Fruit fly (Drosophila melanogaster): ENCODE results near the gene CG33287.

The CG33287 gene

DNA sequence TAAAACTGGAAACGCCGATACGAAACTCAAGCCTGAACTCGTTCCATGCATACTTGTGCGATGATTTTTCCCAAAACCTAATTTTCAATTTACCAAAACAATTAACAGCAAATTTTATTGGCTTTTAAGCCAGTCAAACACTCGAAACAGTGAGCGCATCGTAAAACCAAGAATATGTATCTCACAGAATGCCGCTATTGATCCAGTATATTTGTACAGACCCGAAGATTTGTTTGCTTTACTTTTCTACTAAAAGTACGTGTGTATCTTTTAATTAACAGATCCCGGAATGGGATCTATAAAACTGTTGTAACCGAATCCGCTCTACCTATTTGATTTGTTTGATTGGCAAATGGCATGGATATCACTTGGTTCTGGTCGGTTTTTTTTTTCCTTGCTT lies 16.3 kb downstream of the CG33287 start:
- TF ChIP-seq CG8159 (tag; optimal IDR thresholded peaks at IDR 0.05) (no peak), CG12605 (GFP tag; IDR thresholded peaks at IDR 0.05) (no peak), D1 (tag; optimal IDR thresholded peaks at IDR 0.05) (no peak), CG9948 (tag; optimal IDR thresholded peaks at IDR 0.05) (no peak), CG32121 (GFP tag; IDR thresholded peaks at IDR 0.05) (no peak), CG13204 (GFP tag; optimal IDR thresholded peaks at IDR 0.05) (no peak), Ets98B (GFP tag; IDR thresholded peaks at IDR 0.05) (no peak), CG8301 (tag; optimal IDR thresholded peaks at IDR 0.05) (no peak), rn (GFP tag; IDR thresholded peaks at IDR 0.05) (no peak), EcR (GFP tag; optimal IDR thresholded peaks at IDR 0.05) (no peak), CG4496 (GFP tag; IDR thresholded peaks at IDR 0.05) (no peak), CG10348 (GFP tag; IDR thresholded peaks at IDR 0.05) (no peak), CG14655 (GFP tag; optimal IDR thresholded peaks at IDR 0.05) (no peak), Pif1B (GFP tag; optimal IDR thresholded peaks at IDR 0.05) (no peak), CG34367 (tag; optimal IDR thresholded peaks at IDR 0.05) (no peak), fd96Ca (GFP tag; IDR thresholded peaks at IDR 0.05) (no peak), Pif1A (GFP tag; optimal IDR thresholded peaks at IDR 0.05) (no peak), CG17806 (tag; optimal IDR thresholded peaks at IDR 0.05) (no peak)

DNA sequence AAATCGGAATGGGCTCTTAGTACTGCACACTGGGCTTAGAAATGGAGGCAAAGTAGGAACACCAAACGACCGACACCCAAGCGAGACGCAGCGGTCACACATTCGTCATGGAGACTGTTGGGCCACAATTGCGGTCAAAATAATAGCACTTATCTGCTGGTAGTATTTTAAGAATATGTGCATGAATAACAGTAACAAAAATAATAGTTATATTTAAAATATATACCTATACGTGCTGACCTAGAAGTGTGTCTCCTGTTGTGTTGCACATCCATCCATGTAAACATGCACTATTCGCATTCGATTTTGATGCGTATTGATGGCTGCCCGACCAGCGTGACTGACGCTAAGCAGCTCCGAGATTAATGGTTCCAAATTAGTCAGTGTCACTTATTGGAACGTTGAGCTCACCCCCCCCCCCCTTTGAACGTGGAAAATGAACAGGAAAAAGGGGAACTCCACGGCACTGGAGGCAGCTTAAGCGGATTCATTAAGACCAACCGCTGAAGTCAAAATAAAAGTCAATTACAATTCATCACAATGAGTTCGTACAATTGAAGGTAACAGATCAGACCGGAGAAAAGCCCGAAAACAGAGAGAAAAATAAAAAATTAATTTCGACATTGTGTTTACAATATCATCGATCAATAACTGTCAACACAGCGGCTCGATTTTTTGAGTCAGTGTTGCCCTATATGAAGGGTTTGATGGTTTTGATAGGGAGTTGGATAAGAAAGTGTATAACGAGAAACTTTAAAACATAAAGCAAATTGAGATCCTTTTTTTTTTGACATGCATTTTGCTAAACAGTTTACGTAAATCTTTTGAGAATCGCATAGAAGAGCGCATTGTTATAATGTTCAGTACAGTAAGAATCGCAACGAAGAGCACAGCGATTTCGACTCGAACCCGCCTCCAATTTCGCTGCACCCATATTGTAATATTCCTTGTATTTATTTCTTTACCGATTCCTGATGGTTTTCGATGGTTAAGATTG lies 17.5 kb downstream of the CG33287 start:
- TF ChIP-seq EcR (GFP tag; optimal IDR thresholded peaks at IDR 0.05) (no peak), CG8159 (tag; optimal IDR thresholded peaks at IDR 0.05) (peak; percentile 33), Pif1B (GFP tag; optimal IDR thresholded peaks at IDR 0.05) (no peak), CG10348 (GFP tag; IDR thresholded peaks at IDR 0.05) (no peak), CG12605 (GFP tag; IDR thresholded peaks at IDR 0.05) (peak; percentile 73; the same call in 1 of the 2 replicates), CG17806 (tag; optimal IDR thresholded peaks at IDR 0.05) (peak; percentile 28), CG14655 (GFP tag; optimal IDR thresholded peaks at IDR 0.05) (peak; percentile 8), CG8301 (tag; optimal IDR thresholded peaks at IDR 0.05) (peak; percentile 13), Snoo (tag; optimal IDR thresholded peaks at IDR 0.05) (peak; percentile 42), CG34367 (tag; optimal IDR thresholded peaks at IDR 0.05) (no peak), gl (tag; optimal IDR thresholded peaks at IDR 0.05) (no peak), fd96Ca (GFP tag; IDR thresholded peaks at IDR 0.05) (peak; percentile 75), D1 (tag; optimal IDR thresholded peaks at IDR 0.05) (no peak), CG32121 (GFP tag; IDR thresholded peaks at IDR 0.05) (peak; percentile 45; the same call in 1 of the 2 replicates), CG9948 (tag; optimal IDR thresholded peaks at IDR 0.05) (peak; percentile 35), rn (GFP tag; IDR thresholded peaks at IDR 0.05) (peak; percentile 44; the same call in 1 of the 2 replicates), Pif1A (GFP tag; optimal IDR thresholded peaks at IDR 0.05) (no peak), CG13204 (GFP tag; optimal IDR thresholded peaks at IDR 0.05) (no peak), Ets98B (GFP tag; IDR thresholded peaks at IDR 0.05) (peak; percentile 48; the same call in 1 of the 2 replicates), CG15710 (tag; optimal IDR thresholded peaks at IDR 0.05) (peak; percentile 24), CG4496 (GFP tag; IDR thresholded peaks at IDR 0.05) (peak; percentile 74; the same call in 2 of the 3 replicates)

DNA sequence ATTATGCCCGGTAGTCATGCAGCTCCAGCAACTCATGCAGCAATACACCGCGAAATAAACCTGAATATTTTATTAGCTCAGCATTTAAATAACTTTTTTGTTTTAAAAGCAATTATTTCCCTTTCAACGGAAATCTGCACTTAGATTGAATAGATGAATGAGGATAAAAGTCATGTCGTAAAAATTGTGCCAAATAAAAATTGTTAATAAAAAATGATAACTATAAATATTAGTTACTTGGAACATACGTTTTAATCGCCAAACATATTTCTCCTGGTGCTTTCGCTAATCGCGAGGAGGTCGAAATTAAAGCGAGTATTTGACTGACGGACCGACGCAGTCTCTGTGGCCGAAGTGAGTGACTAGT lies 18.4 kb downstream of the CG33287 start:
- no peak for TF ChIP-seq Ets98B (GFP tag; IDR thresholded peaks at IDR 0.05)
- peak; percentile 73 for TF ChIP-seq CG17806 (tag; optimal IDR thresholded peaks at IDR 0.05)
- no peak for TF ChIP-seq rn (GFP tag; IDR thresholded peaks at IDR 0.05)
- TF ChIP-seq CG14655 (GFP tag; optimal IDR thresholded peaks at IDR 0.05) = peak; percentile 72
- TF ChIP-seq EcR (GFP tag; optimal IDR thresholded peaks at IDR 0.05) = no peak
- peak; percentile 21 for TF ChIP-seq Snoo (tag; optimal IDR thresholded peaks at IDR 0.05)
- peak; percentile 83 for TF ChIP-seq CG8159 (tag; optimal IDR thresholded peaks at IDR 0.05)
- TF ChIP-seq fd96Ca (GFP tag; IDR thresholded peaks at IDR 0.05) = no peak
- TF ChIP-seq CG15710 (tag; optimal IDR thresholded peaks at IDR 0.05) = peak; percentile 77
- TF ChIP-seq gl (tag; optimal IDR thresholded peaks at IDR 0.05) = peak; percentile 40
- TF ChIP-seq CG4496 (GFP tag; IDR thresholded peaks at IDR 0.05) = no peak
- no peak for TF ChIP-seq CG10348 (GFP tag; IDR thresholded peaks at IDR 0.05)
- TF ChIP-seq CG12605 (GFP tag; IDR thresholded peaks at IDR 0.05) = no peak
- peak; percentile 16; the same call in 1 of the 2 replicates for TF ChIP-seq CG32121 (GFP tag; IDR thresholded peaks at IDR 0.05)
- TF ChIP-seq CG9948 (tag; optimal IDR thresholded peaks at IDR 0.05) = peak; percentile 71
- peak; percentile 62 for TF ChIP-seq CG8301 (tag; optimal IDR thresholded peaks at IDR 0.05)
- peak; percentile 77 for TF ChIP-seq CG34367 (tag; optimal IDR thresholded peaks at IDR 0.05)
- peak; percentile 13 for TF ChIP-seq D1 (tag; optimal IDR thresholded peaks at IDR 0.05)
- TF ChIP-seq CG13204 (GFP tag; optimal IDR thresholded peaks at IDR 0.05) = no peak
- peak; percentile 58 for TF ChIP-seq Pif1A (GFP tag; optimal IDR thresholded peaks at IDR 0.05)
- TF ChIP-seq Pif1B (GFP tag; optimal IDR thresholded peaks at IDR 0.05) = peak; percentile 27

DNA sequence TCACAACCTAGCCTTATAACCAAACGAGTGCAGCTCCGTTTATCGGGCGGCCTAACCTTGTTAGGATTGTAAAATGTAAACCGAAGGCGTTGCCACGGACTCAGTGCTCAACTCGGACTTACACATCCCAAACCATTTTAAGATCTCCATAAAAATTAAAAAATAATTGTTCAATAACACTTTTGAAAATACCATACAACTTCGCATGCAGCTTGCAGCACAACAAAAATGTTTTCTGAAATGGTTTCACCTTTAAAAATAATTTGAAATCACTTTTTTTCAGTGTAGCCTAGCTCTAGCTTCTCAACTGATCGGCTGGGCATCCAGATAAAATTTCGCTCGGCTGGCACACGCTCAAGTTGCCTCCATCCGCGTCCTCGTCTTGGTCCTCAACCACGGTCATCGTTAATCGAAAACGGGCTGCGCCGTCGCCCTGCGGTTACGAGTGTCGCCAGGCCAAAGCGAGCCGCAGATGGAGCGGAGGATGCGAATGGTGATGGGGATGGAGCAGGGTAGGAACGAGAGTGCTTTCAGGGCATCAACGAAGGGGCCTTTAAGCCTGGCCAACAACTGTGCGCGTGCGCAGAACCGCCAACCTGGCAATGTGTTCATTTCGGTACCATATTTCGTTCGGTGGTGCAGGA lies 18.9 kb downstream of the CG33287 start:
- TF ChIP-seq CG10348 (GFP tag; IDR thresholded peaks at IDR 0.05) (no peak), CG17806 (tag; optimal IDR thresholded peaks at IDR 0.05) (peak; percentile 88), D1 (tag; optimal IDR thresholded peaks at IDR 0.05) (peak; percentile 77), EcR (GFP tag; optimal IDR thresholded peaks at IDR 0.05) (peak; percentile 63), CG32121 (GFP tag; IDR thresholded peaks at IDR 0.05) (peak; percentile 60; the same call in 1 of the 2 replicates), CG8159 (tag; optimal IDR thresholded peaks at IDR 0.05) (peak; percentile 89), CG13204 (GFP tag; optimal IDR thresholded peaks at IDR 0.05) (peak; percentile 85), CG34367 (tag; optimal IDR thresholded peaks at IDR 0.05) (peak; percentile 89), CG15710 (tag; optimal IDR thresholded peaks at IDR 0.05) (peak; percentile 87), Pif1B (GFP tag; optimal IDR thresholded peaks at IDR 0.05) (peak; percentile 83), CG12605 (GFP tag; IDR thresholded peaks at IDR 0.05) (peak; percentile 78), Pif1A (GFP tag; optimal IDR thresholded peaks at IDR 0.05) (peak; percentile 88), CG8301 (tag; optimal IDR thresholded peaks at IDR 0.05) (peak; percentile 86), gl (tag; optimal IDR thresholded peaks at IDR 0.05) (peak; percentile 76), Snoo (tag; optimal IDR thresholded peaks at IDR 0.05) (peak; percentile 48), rn (GFP tag; IDR thresholded peaks at IDR 0.05) (0 out of 2 replicates have a peak, but pooled peaks have one; percentile 41), CG9948 (tag; optimal IDR thresholded peaks at IDR 0.05) (peak; percentile 92), CG4496 (GFP tag; IDR thresholded peaks at IDR 0.05) (peak; percentile 91), fd96Ca (GFP tag; IDR thresholded peaks at IDR 0.05) (peak; percentile 82), Ets98B (GFP tag; IDR thresholded peaks at IDR 0.05) (peak; percentile 74), CG14655 (GFP tag; optimal IDR thresholded peaks at IDR 0.05) (peak; percentile 88)

Data from whole organism, pupa.